Worm (Caenorhabditis elegans): ENCODE results near the gene F49H12.4.

DNA sequence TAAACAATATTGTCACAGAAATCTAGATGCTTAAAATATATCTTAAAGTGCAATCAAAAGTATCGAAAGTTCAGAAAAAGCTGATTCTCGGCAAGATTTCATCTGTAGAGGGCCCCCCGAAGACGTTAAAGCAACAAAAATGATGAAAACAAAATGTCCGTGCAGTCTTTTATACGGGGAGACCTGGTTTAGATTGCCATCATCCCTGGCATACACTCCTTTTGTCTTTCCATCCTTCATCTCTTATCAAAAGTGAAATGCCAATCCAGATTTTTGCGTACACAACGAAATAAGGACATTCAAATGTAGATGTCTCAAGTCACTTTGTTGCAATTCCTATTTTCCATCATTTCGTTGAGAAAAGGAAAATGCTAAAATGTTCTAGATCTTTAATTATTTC, 34.5 kb downstream of the F49H12.4 start:
- TF ChIP-seq efl-1 (optimal IDR thresholded peaks at IDR 0.05), result no peak
- no peak for TF ChIP-seq efl-1 (GFP tag; optimal IDR thresholded peaks at IDR 0.05 in 1 of 2)
- no peak for TF ChIP-seq nhr-11 (tag; optimal IDR thresholded peaks at IDR 0.05)
- TF ChIP-seq skn-1 (tag; optimal IDR thresholded peaks at IDR 0.05), result no peak
- TF ChIP-seq tbx-2 (tag; optimal IDR thresholded peaks at IDR 0.05), result no peak
- TF ChIP-seq zag-1 (tag; optimal IDR thresholded peaks at IDR 0.05), result no peak
- no peak for TF ChIP-seq elt-3 (tag; optimal IDR thresholded peaks at IDR 0.05)
- no peak for TF ChIP-seq fkh-10 (GFP tag; optimal IDR thresholded peaks at IDR 0.05)
- TF ChIP-seq xbp-1 (tag; optimal IDR thresholded peaks at IDR 0.05), result no peak

All from whole organism, L1 larva.